Fruit fly (Drosophila melanogaster) whole organism, pupa: ENCODE results near the gene Jon66Cii.

Experiments used
- CG13204 ChIP-seq: fragments of 200-800 bp; sonication (Bioruptor generic); optimal IDR thresholded peaks from 2 replicates; lab custom pipeline; 2018; ENCODE audit warnings: missing biosample characterization, mild to moderate bottlenecking, missing genetic modification characterization, moderate library complexity
- CG17806 ChIP-seq: fragments of 200-800 bp; sonication (Bioruptor generic); optimal IDR thresholded peaks from 2 replicates; lab custom pipeline; 2018; ENCODE audit warnings: missing biosample characterization, mild to moderate bottlenecking, missing genetic modification characterization, moderate library complexity
- CG32121 ChIP-seq: fragments of 200-800 bp; sonication (Bioruptor generic); IDR thresholded peaks from 2 replicates; pipeline ENCODE4 v1.3.6; 2022; ENCODE audit warnings: missing biosample characterization, missing genetic modification characterization
- CG34367 ChIP-seq: fragments of 200-800 bp; sonication (Bioruptor generic); optimal IDR thresholded peaks from 2 replicates; lab custom pipeline; 2018; ENCODE audit warnings: missing biosample characterization, mild to moderate bottlenecking, missing genetic modification characterization
- CG4496 ChIP-seq: fragments of 200-800 bp; sonication (Bioruptor generic); IDR thresholded peaks from 3 replicates; pipeline ENCODE4 v1.3.6; 2022; ENCODE audit warnings: missing biosample characterization, missing genetic modification characterization
- CG8159 ChIP-seq: fragments of 200-800 bp; sonication (Bioruptor generic); optimal IDR thresholded peaks from 3 replicates; lab custom pipeline; 2018; ENCODE audit warnings: missing biosample characterization, mild to moderate bottlenecking, missing genetic modification characterization, moderate library complexity
- CG9948 ChIP-seq: fragments of 200-800 bp; sonication (Bioruptor generic); optimal IDR thresholded peaks from 2 replicates; lab custom pipeline; 2018; ENCODE audit warnings: missing biosample characterization, mild to moderate bottlenecking, missing genetic modification characterization, moderate library complexity
- Pif1A ChIP-seq: fragments of 200-800 bp; sonication (Bioruptor generic); optimal IDR thresholded peaks from 3 replicates; lab custom pipeline; 2016; ENCODE audit warnings: missing biosample characterization, missing genetic modification characterization
- Snoo ChIP-seq: fragments of 200-800 bp; sonication (Bioruptor generic); optimal IDR thresholded peaks from 3 replicates; lab custom pipeline; 2017; ENCODE audit warnings: missing biosample characterization, mild to moderate bottlenecking, missing genetic modification characterization, inconsistent platforms
- fd96Ca ChIP-seq: fragments of 200-800 bp; sonication (Bioruptor generic); IDR thresholded peaks from 3 replicates; pipeline ENCODE4 v1.3.6; 2022; ENCODE audit warnings: missing biosample characterization, missing genetic modification characterization
- rn ChIP-seq: fragments of 200-800 bp; sonication (Bioruptor generic); IDR thresholded peaks from 2 replicates; pipeline ENCODE4 v1.3.6; 2022; ENCODE audit warnings: missing biosample characterization, missing genetic modification characterization

DNA sequence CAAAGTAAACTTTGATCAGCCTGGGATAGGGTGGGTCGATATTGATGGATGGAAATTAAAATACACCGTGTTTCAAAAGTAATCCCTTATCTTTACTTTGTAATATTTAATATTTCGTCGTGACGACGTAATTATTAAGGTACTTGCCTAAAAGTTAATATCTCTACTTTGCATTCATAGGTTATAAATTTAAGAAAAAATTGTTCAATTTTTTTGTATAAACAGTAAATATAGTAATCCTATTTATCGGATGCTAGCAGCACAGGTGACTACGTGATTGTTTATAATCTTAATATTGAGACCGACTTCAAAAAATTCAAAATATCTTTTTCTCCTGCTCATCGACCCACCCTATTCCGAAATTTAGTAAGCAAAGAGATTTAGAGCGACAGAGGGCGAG, 35.3 kb downstream of the Jon66Cii start:
- TF ChIP-seq CG34367 (tag; lab: Kevin White, UChicago) (peak; percentile 43), fd96Ca (GFP tag; lab: Robert Waterston, UW) (no peak), Pif1A (no peak), Snoo (peak; percentile 55), CG32121 (no peak), rn (GFP tag; lab: Robert Waterston, UW) (no peak), CG4496 (GFP tag; lab: Robert Waterston, UW) (no peak), CG17806 (tag; lab: Kevin White, UChicago) (peak; percentile 53), CG13204 (GFP tag; lab: Kevin White, UChicago) (no peak), CG9948 (tag; lab: Kevin White, UChicago) (no peak), CG8159 (tag; lab: Kevin White, UChicago) (peak; percentile 73)
